Fruit fly (Drosophila melanogaster) whole organism, embryonic: ENCODE data around the gene melt.
A peak's percentile ranks its signal among the peaks of the same experiment; 100 is the strongest.

Source experiments
- CG10543 ChIP-seq: fragments of 200-800 bp; sonication (Bioruptor generic); optimal IDR thresholded peaks from 3 replicates; lab custom pipeline; 2017; ENCODE audit warnings: missing biosample characterization, mild to moderate bottlenecking, missing genetic modification characterization, moderate library complexity
- CG10565 ChIP-seq: fragments of 200-800 bp; sonication (Bioruptor generic); optimal IDR thresholded peaks from 3 replicates; lab custom pipeline; 2016; ENCODE audit warnings: missing biosample characterization, mild to moderate bottlenecking, missing genetic modification characterization
- CG13775 ChIP-seq: fragments of 200-800 bp; sonication (Bioruptor generic); optimal IDR thresholded peaks from 3 replicates; lab custom pipeline; 2017; ENCODE audit warnings: missing biosample characterization, mild to moderate bottlenecking, missing genetic modification characterization
- CG15601 ChIP-seq: fragments of 200-800 bp; sonication (Bioruptor generic); optimal IDR thresholded peaks from 3 replicates; lab custom pipeline; 2019; ENCODE audit warnings: missing biosample characterization, mild to moderate bottlenecking, missing genetic modification characterization, moderate library complexity
- CG17359 ChIP-seq: fragments of 200-800 bp; sonication (Bioruptor generic); optimal IDR thresholded peaks from 3 replicates; lab custom pipeline; 2018; ENCODE audit warnings: missing biosample characterization, mild to moderate bottlenecking, missing genetic modification characterization, moderate library complexity
- CG17385 ChIP-seq: fragments of 200-800 bp; sonication (Bioruptor generic); optimal IDR thresholded peaks from 3 replicates; lab custom pipeline; 2018; ENCODE audit warnings: missing biosample characterization, mild to moderate bottlenecking, missing genetic modification characterization
- CG2712 ChIP-seq: fragments of 200-800 bp; optimal IDR thresholded peaks from 3 replicates; lab custom pipeline; 2019; ENCODE audit warnings: missing biosample characterization, mild to moderate bottlenecking, missing genetic modification characterization, moderate library complexity
- CG3163 ChIP-seq: fragments of 200-800 bp; sonication (Bioruptor generic); optimal IDR thresholded peaks from 3 replicates; lab custom pipeline; 2016; ENCODE audit warnings: missing biosample characterization, missing genetic modification characterization
- CG4360 ChIP-seq: fragments of 200-800 bp; sonication (Bioruptor generic); IDR thresholded peaks from 2 replicates; pipeline ENCODE4 v1.3.6; 2022; ENCODE audit warnings: missing biosample characterization, missing genetic modification characterization
- CG4707 ChIP-seq: fragments of 200-800 bp; sonication (Bioruptor generic); optimal IDR thresholded peaks from 2 replicates; lab custom pipeline; 2018; ENCODE audit warnings: missing biosample characterization, mild to moderate bottlenecking, missing genetic modification characterization, moderate library complexity
- CG5180 ChIP-seq: fragments of 200-800 bp; sonication (Bioruptor generic); optimal IDR thresholded peaks from 3 replicates; lab custom pipeline; 2017; ENCODE audit warnings: missing biosample characterization, missing genetic modification characterization, mild to moderate bottlenecking, moderate library complexity, missing genetic modification reagents
- CG6765 ChIP-seq: fragments of 200-800 bp; sonication (Bioruptor generic); optimal IDR thresholded peaks from 3 replicates; lab custom pipeline; 2017; ENCODE audit warnings: missing biosample characterization, mild to moderate bottlenecking, missing genetic modification characterization
- D ChIP-seq, 2 experiments: fragments of 200-800 bp in 1 of 2; fragments of >200 bp in 1 of 2; sonication (Bioruptor generic) in 1 of 2; optimal IDR thresholded peaks; 2 replicates in 1 of 2; 3 replicates in 1 of 2; lab custom pipeline; 2017; ENCODE audit warnings: mild to moderate bottlenecking in 1 of 2, missing biosample characterization in 1 of 2, missing genetic modification characterization in 1 of 2, missing genetic modification reagents in 1 of 2
- Dek ChIP-seq: fragments of 200-800 bp; sonication (Bioruptor generic); optimal IDR thresholded peaks from 3 replicates; lab custom pipeline; 2019; ENCODE audit warnings: missing biosample characterization, mild to moderate bottlenecking, missing genetic modification characterization, moderate library complexity
- Dfd ChIP-seq, 2 experiments: fragments of >200 bp; optimal IDR thresholded peaks; 2 replicates each; lab custom pipeline; 2017; ENCODE audit warnings: missing biosample characterization in 2 of 2, missing genetic modification characterization in 2 of 2
- Dip2 ChIP-seq: fragments of 200-800 bp; sonication (Bioruptor generic); IDR thresholded peaks from 2 replicates; pipeline ENCODE4 v1.3.6; 2022; ENCODE audit warnings: missing biosample characterization, missing genetic modification characterization
- Eip74EF ChIP-seq, 2 experiments: fragments of 200-800 bp in 1 of 2; fragments of >200 bp in 1 of 2; sonication (Bioruptor generic) in 1 of 2; optimal IDR thresholded peaks; 2 replicates each; lab custom pipeline; 2017 to 2019; ENCODE audit warnings: missing biosample characterization in 2 of 2, missing genetic modification characterization in 2 of 2, mild to moderate bottlenecking in 1 of 2, moderate library complexity in 1 of 2
- HLH4C ChIP-seq: fragments of 200-800 bp; sonication (Bioruptor generic); IDR thresholded peaks from 3 replicates; pipeline ENCODE4 v1.3.6; 2022; ENCODE audit warnings: missing biosample characterization, missing genetic modification characterization; ENCODE audit not compliant: partially characterized antibody
- Hr78 ChIP-seq, 2 experiments: fragments of 200-800 bp in 1 of 2; fragments of >200 bp in 1 of 2; sonication (Bioruptor generic) in 1 of 2; optimal IDR thresholded peaks; 2 replicates each; lab custom pipeline; 2017 to 2019; ENCODE audit warnings: missing biosample characterization in 2 of 2, missing genetic modification characterization in 2 of 2, mild to moderate bottlenecking in 1 of 2, moderate library complexity in 1 of 2
- MBD-R2 ChIP-seq: fragments of 200-800 bp; sonication (Bioruptor generic); IDR thresholded peaks from 2 replicates; pipeline ENCODE4 v1.3.6; 2022; ENCODE audit warnings: missing biosample characterization, missing genetic modification characterization
- Nf-YB ChIP-seq: fragments of 200-800 bp; sonication (Bioruptor generic); optimal IDR thresholded peaks from 3 replicates; lab custom pipeline; 2019; ENCODE audit warnings: missing biosample characterization, mild to moderate bottlenecking, missing genetic modification characterization, moderate library complexity
- PHDP ChIP-seq: fragments of 200-800 bp; sonication (Bioruptor generic); optimal IDR thresholded peaks from 3 replicates; lab custom pipeline; 2018; ENCODE audit warnings: missing biosample characterization, mild to moderate bottlenecking, missing genetic modification characterization, moderate library complexity
- abd-A ChIP-seq: fragments of 200-800 bp; sonication (Bioruptor generic); optimal IDR thresholded peaks from 3 replicates; lab custom pipeline; 2019; ENCODE audit warnings: missing biosample characterization, mild to moderate bottlenecking, missing genetic modification characterization, moderate library complexity
- chinmo ChIP-seq: fragments of 200-800 bp; sonication (Bioruptor generic); IDR thresholded peaks from 4 replicates; pipeline ENCODE4 v1.3.6; 2022; ENCODE audit warnings: missing biosample characterization, missing genetic modification characterization; ENCODE audit not compliant: partially characterized antibody
- dmrt11E ChIP-seq: fragments of 200-800 bp; sonication (Bioruptor generic); optimal IDR thresholded peaks from 3 replicates; lab custom pipeline; 2018; ENCODE audit warnings: missing biosample characterization, mild to moderate bottlenecking, missing genetic modification characterization, moderate library complexity
- grau ChIP-seq: fragments of 200-800 bp; optimal IDR thresholded peaks from 3 replicates; lab custom pipeline; 2019; ENCODE audit warnings: missing biosample characterization, mild to moderate bottlenecking, missing genetic modification characterization, moderate library complexity
- jumu ChIP-seq: fragments of 200-800 bp; sonication (Bioruptor generic); optimal IDR thresholded peaks from 3 replicates; lab custom pipeline; 2016; ENCODE audit warnings: missing biosample characterization, missing genetic modification characterization
- kay ChIP-seq: fragments of 200-800 bp; sonication (Bioruptor generic); optimal IDR thresholded peaks from 2 replicates; lab custom pipeline; 2016; ENCODE audit warnings: missing biosample characterization, missing genetic modification characterization
- kni ChIP-seq: fragments of 200-800 bp; sonication (Bioruptor generic); optimal IDR thresholded peaks from 3 replicates; lab custom pipeline; 2017; ENCODE audit warnings: mild to moderate bottlenecking, missing biosample characterization, missing genetic modification reagents, missing genetic modification characterization
- lbe ChIP-seq: fragments of 200-800 bp; sonication (Bioruptor generic); optimal IDR thresholded peaks from 2 replicates; lab custom pipeline; 2016; ENCODE audit warnings: missing biosample characterization, mild to moderate bottlenecking, missing genetic modification characterization
- lilli ChIP-seq: fragments of 200-800 bp; sonication (Bioruptor generic); optimal IDR thresholded peaks from 3 replicates; lab custom pipeline; 2016; ENCODE audit warnings: missing biosample characterization, missing genetic modification characterization
- pum ChIP-seq: fragments of 200-800 bp; sonication (Bioruptor generic); optimal IDR thresholded peaks from 2 replicates; lab custom pipeline; 2016; ENCODE audit warnings: missing biosample characterization, missing genetic modification characterization
- sens ChIP-seq: fragments of 200-800 bp; sonication (Bioruptor generic); peaks from one replicate; lab custom pipeline; 2016; ENCODE audit warnings: missing biosample characterization, missing genetic modification characterization
- sna ChIP-seq: fragments of 200-800 bp; sonication (Bioruptor generic); IDR thresholded peaks from 2 replicates; pipeline ENCODE4 v1.3.6; 2022; ENCODE audit warnings: missing biosample characterization, missing genetic modification characterization; ENCODE audit not compliant: partially characterized antibody
- stwl ChIP-seq: fragments of 200-800 bp; sonication (Bioruptor generic); optimal IDR thresholded peaks from 3 replicates; lab custom pipeline; 2018; ENCODE audit warnings: missing biosample characterization, mild to moderate bottlenecking, missing genetic modification characterization, moderate library complexity
- tll ChIP-seq, 2 experiments: fragments of 200-800 bp in 1 of 2; fragments of >200 bp in 1 of 2; sonication (Bioruptor generic) in 1 of 2; optimal IDR thresholded peaks; 2 replicates each; lab custom pipeline; 2017 to 2019; ENCODE audit warnings: missing biosample characterization in 2 of 2, missing genetic modification characterization in 2 of 2, mild to moderate bottlenecking in 1 of 2, moderate library complexity in 1 of 2
- toy ChIP-seq: fragments of 200-800 bp; sonication (Bioruptor generic); IDR thresholded peaks from 2 replicates; pipeline ENCODE4 v1.3.6; 2022; ENCODE audit warnings: missing biosample characterization, missing genetic modification characterization
- tx ChIP-seq: fragments of 200-800 bp; sonication (Bioruptor generic); optimal IDR thresholded peaks from 2 replicates; lab custom pipeline; 2016; ENCODE audit warnings: missing biosample characterization, missing genetic modification characterization
- wdn ChIP-seq: fragments of 200-800 bp; sonication (Bioruptor generic); IDR thresholded peaks from 2 replicates; pipeline ENCODE4 v1.3.6; 2022; ENCODE audit warnings: missing biosample characterization, missing genetic modification characterization
- z ChIP-seq: fragments of 200-800 bp; sonication (Bioruptor generic); IDR thresholded peaks from 3 replicates; pipeline ENCODE4 v1.3.6; 2022; ENCODE audit warnings: missing biosample characterization, missing genetic modification characterization

Gene melt

dm6 chr3L:7137613-7138189 is 3.4 kb downstream of the melt start (continued):
- TF ChIP-seq CG13775 (GFP tag; lab: Kevin White, UChicago) (no peak), Eip74EF (GFP tag; optimal IDR thresholded peaks at IDR 0.05; lab: Kevin White, UChicago) (peak in 1 of 2 experiments; percentile 43), toy (GFP tag; lab: Robert Waterston, UW) (no peak), Dek (tag; lab: Kevin White, UChicago) (no peak), wdn (GFP tag; lab: Robert Waterston, UW) (no peak), HLH4C (GFP tag; lab: Robert Waterston, UW) (no peak), abd-A (tag; lab: Kevin White, UChicago) (no peak), CG10543 (GFP tag; lab: Kevin White, UChicago) (no peak), kni (GFP tag; lab: Kevin White, UChicago) (peak; percentile 72), MBD-R2 (GFP tag; lab: Robert Waterston, UW) (no peak), CG3163 (GFP tag; lab: Kevin White, UChicago) (no peak), chinmo (GFP tag; lab: Robert Waterston, UW) (0 out of 4 replicates have a peak, but pooled peaks have one; percentile 64), CG6765 (GFP tag; lab: Kevin White, UChicago) (no peak), CG10565 (GFP tag; lab: Kevin White, UChicago) (no peak), lilli (GFP tag; lab: Kevin White, UChicago) (no peak), PHDP (tag; lab: Kevin White, UChicago) (no peak), sens (peak; percentile 52), Nf-YB (GFP tag; lab: Kevin White, UChicago) (no peak), dmrt11E (no peak), D (optimal IDR thresholded peaks at IDR 0.05; lab: Kevin White, UChicago) (no peak), D (GFP tag; optimal IDR thresholded peaks at IDR 0.05; lab: Kevin White, UChicago) (no peak), sna (GFP tag; lab: Robert Waterston, UW) (no peak), CG15601 (tag; lab: Kevin White, UChicago) (no peak), tll (GFP tag; optimal IDR thresholded peaks at IDR 0.05; lab: Kevin White, UChicago) (peak in 1 of 2 experiments; percentile 74), CG17359 (tag; lab: Kevin White, UChicago) (no peak), Dip2 (GFP tag; lab: Robert Waterston, UW) (no peak), grau (tag; lab: Kevin White, UChicago) (no peak), CG5180 (GFP tag; lab: Kevin White, UChicago) (peak; percentile 14), jumu (GFP tag; lab: Kevin White, UChicago) (no peak), CG4707 (GFP tag; lab: Kevin White, UChicago) (no peak), kay (GFP tag; lab: Kevin White, UChicago) (no peak), lbe (no peak), pum (GFP tag; lab: Kevin White, UChicago) (no peak), CG4360 (peak; percentile 96), Hr78 (GFP tag; optimal IDR thresholded peaks at IDR 0.05; lab: Kevin White, UChicago) (no peak), CG2712 (no peak), Dfd (GFP tag; optimal IDR thresholded peaks at IDR 0.05; lab: Kevin White, UChicago) (no peak)

DNA sequence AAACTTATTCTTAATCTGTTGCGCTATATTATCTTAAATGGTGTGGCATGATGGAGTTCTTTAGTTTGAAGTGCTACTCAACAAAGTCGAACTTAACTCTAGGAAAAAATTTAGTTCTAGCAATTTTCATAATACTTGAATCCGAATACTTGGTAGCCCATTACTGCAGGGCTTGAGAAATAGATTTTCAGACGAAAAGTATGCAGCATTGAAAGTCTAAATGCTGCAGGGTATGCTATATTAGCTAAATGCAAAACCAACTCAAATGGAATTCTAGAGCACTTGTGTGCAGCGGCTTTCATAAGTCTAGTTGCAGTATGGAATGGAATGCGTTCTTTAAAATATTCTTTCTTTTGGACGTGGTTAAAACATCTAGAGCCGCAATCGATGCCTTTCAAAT is 9.0 kb downstream of the melt start:
- TF ChIP-seq z (GFP tag; lab: Robert Waterston, UW) = peak; percentile 6; the same call in 1 of the 3 replicates
- TF ChIP-seq CG17385 (GFP tag; lab: Kevin White, UChicago) = no peak
- TF ChIP-seq tx (GFP tag; lab: Kevin White, UChicago) = no peak
- TF ChIP-seq stwl (tag; lab: Kevin White, UChicago) = peak; percentile 40
